Worm (Caenorhabditis elegans) whole organism, early embryonic: Measurements from ENCODE around the gene ptrg-1.

Experiments used
- B0310.2 ChIP-seq: sonication (generic microtip); optimal IDR thresholded peaks from 2 replicates; lab custom pipeline; 2016; ENCODE audit warnings: mild to moderate bottlenecking, missing genetic modification characterization, missing compliant biosample characterization
- F13C5.2 ChIP-seq: sonication (generic microtip); optimal IDR thresholded peaks from 2 replicates; lab custom pipeline; 2017; ENCODE audit warnings: mild to moderate bottlenecking, missing genetic modification characterization, inconsistent platforms, missing compliant biosample characterization
- ama-1 ChIP-seq: fragments of 150-350 bp; optimal IDR thresholded peaks from 2 replicates; lab custom pipeline; 2014
- ceh-36 ChIP-seq: sonication (generic microtip); optimal IDR thresholded peaks from 2 replicates; lab custom pipeline; 2016; ENCODE audit warnings: missing genetic modification characterization, inconsistent platforms, missing compliant biosample characterization
- ets-7 ChIP-seq: sonication (generic microtip); optimal IDR thresholded peaks from 2 replicates; lab custom pipeline; 2016; ENCODE audit warnings: missing genotype, missing genetic modification characterization, missing compliant biosample characterization
- flt-1 ChIP-seq: fragments of 200-800 bp; sonication (Bioruptor generic); IDR thresholded peaks from 2 replicates; pipeline ENCODE4 v1.3.6; 2022; ENCODE audit warnings: missing genetic modification characterization, missing compliant biosample characterization
- hmg-4 ChIP-seq: fragments of 200-800 bp; sonication (Bioruptor generic); optimal IDR thresholded peaks from 2 replicates; lab custom pipeline; 2018; ENCODE audit warnings: mild to moderate bottlenecking, missing genetic modification characterization, missing compliant biosample characterization
- hnd-1 ChIP-seq: sonication (generic microtip); optimal IDR thresholded peaks from 2 replicates; lab custom pipeline; 2016; ENCODE audit warnings: missing genetic modification characterization, missing compliant biosample characterization
- pes-1 ChIP-seq: fragments of 200-800 bp; sonication (Bioruptor generic); IDR thresholded peaks from 2 replicates; pipeline ENCODE4 v1.3.6; 2022; ENCODE audit warnings: missing genetic modification reagents, missing genetic modification characterization, missing compliant biosample characterization
- sea-1 ChIP-seq: fragments of 200-800 bp; sonication (Bioruptor generic); conservative IDR thresholded peaks from 2 replicates; pipeline ENCODE4 v1.3.6; 2022; ENCODE audit warnings: missing genetic modification characterization, missing compliant biosample characterization
- tbx-11 ChIP-seq: fragments of 200-800 bp; sonication (Bioruptor generic); IDR thresholded peaks from 2 replicates; pipeline ENCODE4 v1.3.6; 2022; ENCODE audit warnings: missing genetic modification characterization, missing compliant biosample characterization
- tbx-37 ChIP-seq: fragments of 200-800 bp; sonication (Bioruptor generic); conservative IDR thresholded peaks from 2 replicates; pipeline ENCODE4 v1.3.6; 2022; ENCODE audit warnings: missing genetic modification reagents, missing genetic modification characterization, missing compliant biosample characterization
- tra-4 ChIP-seq: sonication (generic microtip); optimal IDR thresholded peaks from 2 replicates; lab custom pipeline; 2017; ENCODE audit warnings: missing genetic modification characterization, missing compliant biosample characterization

ce11 chrIV:10150552-10151004 is 43.7 kb downstream of the ptrg-1 start, which contains the start of gene tsp-12:
- TF ChIP-seq tra-4 (tag; lab: Kevin White, UChicago) (no peak), B0310.2 (tag; lab: Kevin White, UChicago) (no peak), sea-1 (GFP tag; lab: Robert Waterston, UW) (no peak), hnd-1 (tag; lab: Kevin White, UChicago) (no peak), hmg-4 (GFP tag; lab: Kevin White, UChicago) (no peak), flt-1 (GFP tag; lab: Robert Waterston, UW) (no peak), ceh-36 (tag; lab: Kevin White, UChicago) (no peak), tbx-37 (no peak), ama-1 (lab: Kevin White, UChicago) (no peak), tbx-11 (no peak), pes-1 (GFP tag; lab: Robert Waterston, UW) (no peak), ets-7 (no peak), F13C5.2 (tag; lab: Kevin White, UChicago) (no peak)
